Fruit fly (Drosophila melanogaster) whole organism, larva: ENCODE results near the gene CG4982.

Experiments
- noc ChIP-seq: fragments of 200-800 bp; sonication (Bioruptor generic); optimal IDR thresholded peaks from 3 replicates; lab custom pipeline; 2019; ENCODE audit warnings: missing biosample characterization, mild to moderate bottlenecking, missing genetic modification characterization, moderate library complexity

Gene CG4982

dm6 chr3L:16301153-16301552 lies at the start of gene CG4982:
CG4982 (plus strand) TSS chr3L:16301453.
- no peak for TF ChIP-seq noc (tag; lab: Kevin White, UChicago)

dm6 chr3L:16252255-16252654 lies 49.0 kb upstream of the CG4982 start, which contains the start of gene CG13055:
CG13055 (minus strand) TSS chr3L:16252355.
- no peak for TF ChIP-seq noc (tag; lab: Kevin White, UChicago)

dm6 chr3L:16257118-16257627 lies 44.1 kb upstream of the CG4982 start, which contains the start of gene CG13054:
CG13054 (minus strand) TSS chr3L:16257191.
- TF ChIP-seq noc (tag; lab: Kevin White, UChicago), result no peak

- no peak for TF ChIP-seq noc (tag; lab: Kevin White, UChicago)
Measured at dm6 chr3L:16259552-16259951, 41.7 kb upstream of the CG4982 start, which contains the start of gene CG13053. CG13053 (minus strand) TSS chr3L:16259722.

dm6 chr3L:16261505-16261904 lies 39.7 kb upstream of the CG4982 start, which contains the start of gene CG34247:
CG34247 (minus strand) TSS chr3L:16261605.
- TF ChIP-seq noc (tag; lab: Kevin White, UChicago), result no peak

- no peak for TF ChIP-seq noc (tag; lab: Kevin White, UChicago)
Measured at dm6 chr3L:16262440-16262839, 38.8 kb upstream of the CG4982 start, which contains the start of gene CG13071. CG13071 (plus strand) TSS chr3L:16262740.

dm6 chr3L:16263043-16263442 lies 38.2 kb upstream of the CG4982 start, which contains the start of gene CG13070:
CG13070 (plus strand) TSS chr3L:16263343.
- no peak for TF ChIP-seq noc (tag; lab: Kevin White, UChicago)

dm6 chr3L:16265000-16265399 lies 36.3 kb upstream of the CG4982 start, which contains the start of the genes CG13051 and CG13069:
CG13051 (minus strand) TSS chr3L:16265100.
CG13069 (plus strand) TSS chr3L:16265385.
- no peak for TF ChIP-seq noc (tag; lab: Kevin White, UChicago)

- no peak for TF ChIP-seq noc (tag; lab: Kevin White, UChicago)
Measured at dm6 chr3L:16268106-16268733, 33.0 kb upstream of the CG4982 start, which contains the start of gene CG4950. CG4950 (minus strand) TSS chr3L:16268156.

dm6 chr3L:16269092-16269491 lies 32.2 kb upstream of the CG4982 start, which contains the start of gene CG13068:
CG13068 (plus strand) TSS chr3L:16269392.
- no peak for TF ChIP-seq noc (tag; lab: Kevin White, UChicago)

- TF ChIP-seq noc (tag; lab: Kevin White, UChicago), result no peak
Measured at dm6 chr3L:16270802-16271332, 30.4 kb upstream of the CG4982 start, which contains the start of the genes CG34248 and CG13067. CG34248 (minus strand) TSS chr3L:16270902. CG13067 (plus strand) TSS chr3L:16271282.

- TF ChIP-seq noc (tag; lab: Kevin White, UChicago), result no peak
Measured at dm6 chr3L:16272338-16272959, 28.8 kb upstream of the CG4982 start, which contains the start of gene CG13066. CG13066 (plus strand) TSS chr3L:16272909.

dm6 chr3L:16275391-16276017 lies 25.7 kb upstream of the CG4982 start:
- TF ChIP-seq noc (tag; lab: Kevin White, UChicago), result no peak

- no peak for TF ChIP-seq noc (tag; lab: Kevin White, UChicago)
Measured at dm6 chr3L:16277135-16277534, 24.1 kb upstream of the CG4982 start, which contains the start of gene CG13065. CG13065 (plus strand) TSS chr3L:16277435.

dm6 chr3L:16279171-16279570 lies 22.1 kb upstream of the CG4982 start, which contains the start of gene CG13050:
CG13050 (minus strand) TSS chr3L:16279271.
- TF ChIP-seq noc (tag; lab: Kevin White, UChicago), result no peak
